Fruit fly (Drosophila melanogaster): ENCODE results near the gene CG15170.

- TF ChIP-seq Ets96B (tag; optimal IDR thresholded peaks at IDR 0.05) (no peak), dac (GFP tag; optimal IDR thresholded peaks at IDR 0.05) (no peak), CG6854 (GFP tag; optimal IDR thresholded peaks at IDR 0.05) (no peak), CG11294 (GFP tag; IDR thresholded peaks at IDR 0.05) (no peak), Lpt (GFP tag; optimal IDR thresholded peaks at IDR 0.05) (no peak), net (GFP tag; optimal IDR thresholded peaks at IDR 0.05) (no peak), cyc (GFP tag; optimal IDR thresholded peaks at IDR 0.05) (no peak), fkh (GFP tag; optimal IDR thresholded peaks at IDR 0.05) (peak; percentile 53), CG7368 (GFP tag; optimal IDR thresholded peaks at IDR 0.05) (no peak), CG31627 (GFP tag; optimal IDR thresholded peaks at IDR 0.05) (no peak), OdsH (GFP tag; optimal IDR thresholded peaks at IDR 0.05) (no peak), vri (GFP tag; optimal IDR thresholded peaks at IDR 0.05) (no peak), CG6163 (GFP tag; IDR thresholded peaks at IDR 0.05) (no peak), Hr38 (GFP tag; optimal IDR thresholded peaks at IDR 0.05) (no peak)
Measured at dm6 chr2L:18948724-18949108, 41.3 kb downstream of the CG15170 start, which contains the start of gene CG10428.

Measured in whole organism, prepupa.